Worm (Caenorhabditis elegans) whole organism, late embryonic: ENCODE data around the gene M7.12.

ENCODE experiments used
- ama-1 ChIP-seq: fragments of 150-350 bp; optimal IDR thresholded peaks from 2 replicates; lab custom pipeline; 2014
- ceh-34 ChIP-seq: sonication (generic microtip); optimal IDR thresholded peaks from 2 replicates; lab custom pipeline; 2016; ENCODE audit warnings: mild to moderate bottlenecking, missing genetic modification characterization, missing compliant biosample characterization
- fax-1 ChIP-seq: sonication (generic microtip); optimal IDR thresholded peaks from 2 replicates; lab custom pipeline; 2016; ENCODE audit warnings: missing genotype, missing genetic modification characterization, missing compliant biosample characterization
- fkh-10 ChIP-seq: fragments of 150-350 bp; optimal IDR thresholded peaks from 2 replicates; lab custom pipeline; 2014; ENCODE audit warnings: missing biosample characterization, missing genetic modification reagents, missing genetic modification characterization
- hlh-30 ChIP-seq: sonication (generic microtip); optimal IDR thresholded peaks from 2 replicates; lab custom pipeline; 2017; ENCODE audit warnings: antibody characterized with exemption, missing genetic modification characterization, missing compliant biosample characterization; ENCODE audit not compliant: insufficient read depth
- nfya-1 ChIP-seq: sonication (generic microtip); optimal IDR thresholded peaks from 2 replicates; lab custom pipeline; 2017; ENCODE audit warnings: missing genetic modification characterization, mild to moderate bottlenecking, missing compliant biosample characterization, antibody characterized with exemption, moderate library complexity
- nhr-11 ChIP-seq: fragments of 150-350 bp; optimal IDR thresholded peaks from 2 replicates; lab custom pipeline; 2014; ENCODE audit warnings: missing biosample characterization, missing genetic modification characterization
- pha-4 ChIP-seq: fragments of 150-350 bp; optimal IDR thresholded peaks from 2 replicates; lab custom pipeline; 2018; ENCODE audit warnings: missing biosample characterization, missing genetic modification reagents, missing genetic modification characterization
- pqm-1 ChIP-seq: sonication (generic microtip); optimal IDR thresholded peaks from 2 replicates; lab custom pipeline; 2016; ENCODE audit warnings: missing genetic modification characterization, missing compliant biosample characterization
- rnt-1 ChIP-seq: sonication (generic microtip); optimal IDR thresholded peaks from 2 replicates; lab custom pipeline; 2016; ENCODE audit warnings: missing genetic modification characterization, missing compliant biosample characterization

ce11 chrIV:11097795-11098194 is at the start of gene M7.12:
- TF ChIP-seq hlh-30 (tag; lab: Kevin White, UChicago), result no peak
- TF ChIP-seq pqm-1, result no peak
- TF ChIP-seq fax-1 (tag; lab: Kevin White, UChicago), result no peak
- TF ChIP-seq ama-1 (lab: Kevin White, UChicago), result no peak
- TF ChIP-seq pha-4 (tag; lab: Kevin White, UChicago), result no peak
- TF ChIP-seq nfya-1 (tag; lab: Kevin White, UChicago), result no peak
- no peak for TF ChIP-seq nhr-11 (tag; lab: Kevin White, UChicago)
- TF ChIP-seq ceh-34 (tag; lab: Kevin White, UChicago), result no peak
- TF ChIP-seq rnt-1 (tag; lab: Kevin White, UChicago), result no peak
- no peak for TF ChIP-seq fkh-10 (GFP tag; lab: Kevin White, UChicago)
